Fruit fly (Drosophila melanogaster) whole organism, embryonic: ENCODE measurements around the gene CG16903.

Source experiments
- Awh ChIP-seq: fragments of 200-800 bp; sonication (Bioruptor generic); IDR thresholded peaks from 2 replicates; pipeline ENCODE4, ENCODE4 v1.3.6; 2022; ENCODE audit warnings: missing biosample characterization, missing genetic modification characterization
- BEAF-32 ChIP-seq: fragments of 200-800 bp; sonication (Bioruptor generic); optimal IDR thresholded peaks from 3 replicates; lab custom pipeline; 2017; ENCODE audit warnings: missing biosample characterization, missing genetic modification characterization, mild to moderate bottlenecking, moderate library complexity, missing genetic modification reagents
- Blimp-1 ChIP-seq: fragments of 200-800 bp; sonication (Bioruptor generic); optimal IDR thresholded peaks from 3 replicates; lab custom pipeline; 2018; ENCODE audit warnings: missing biosample characterization, missing genetic modification characterization, mild to moderate bottlenecking, moderate library complexity, missing genetic modification reagents
- CG10274 ChIP-seq: fragments of 200-800 bp; sonication (Bioruptor generic); optimal IDR thresholded peaks from 3 replicates; lab custom pipeline; 2017; ENCODE audit warnings: missing biosample characterization, mild to moderate bottlenecking, missing genetic modification characterization
- CG10321 ChIP-seq: fragments of 200-800 bp; sonication (Bioruptor generic); IDR thresholded peaks from 2 replicates; pipeline ENCODE4 v1.3.6; 2022; ENCODE audit warnings: missing biosample characterization, missing genetic modification characterization
- CG11085 ChIP-seq: fragments of 200-800 bp; sonication (Bioruptor generic); IDR thresholded peaks from 2 replicates; pipeline ENCODE4 v1.3.6; 2022; ENCODE audit warnings: missing biosample characterization, missing genetic modification characterization
- CG11093 ChIP-seq: fragments of 200-800 bp; sonication (Bioruptor generic); IDR thresholded peaks from 3 replicates; pipeline ENCODE4 v1.3.6; 2022; ENCODE audit warnings: missing biosample characterization, missing genetic modification characterization
- CG11247 ChIP-seq: fragments of 200-800 bp; sonication (Bioruptor generic); IDR thresholded peaks from 2 replicates; pipeline ENCODE4 v1.3.6; 2022; ENCODE audit warnings: missing biosample characterization, missing genetic modification characterization
- CG11504 ChIP-seq: fragments of 200-800 bp; sonication (Bioruptor generic); optimal IDR thresholded peaks from 3 replicates; lab custom pipeline; 2019; ENCODE audit warnings: missing biosample characterization, mild to moderate bottlenecking, missing genetic modification characterization, moderate library complexity
- CG12391 ChIP-seq: fragments of 200-800 bp; sonication (Bioruptor generic); optimal IDR thresholded peaks from 3 replicates; lab custom pipeline; 2018; ENCODE audit warnings: missing biosample characterization, mild to moderate bottlenecking, missing genetic modification characterization, moderate library complexity
- CG13123 ChIP-seq: fragments of 200-800 bp; sonication (Bioruptor generic); optimal IDR thresholded peaks from 2 replicates; lab custom pipeline; 2016; ENCODE audit warnings: missing biosample characterization, missing genetic modification characterization
- CG14965 ChIP-seq: fragments of 200-800 bp; sonication (Bioruptor generic); optimal IDR thresholded peaks from 2 replicates; lab custom pipeline; 2016; ENCODE audit warnings: missing biosample characterization, missing genetic modification characterization, borderline replicate concordance
- CG15479 ChIP-seq: fragments of 200-800 bp; sonication (Bioruptor generic); optimal IDR thresholded peaks from 3 replicates; lab custom pipeline; 2019; ENCODE audit warnings: missing biosample characterization, mild to moderate bottlenecking, missing genetic modification characterization, moderate library complexity
- CG17612 ChIP-seq: fragments of 200-800 bp; sonication (Bioruptor generic); IDR thresholded peaks from 2 replicates; pipeline ENCODE4 v1.3.6; 2022; ENCODE audit warnings: missing biosample characterization, missing genetic modification characterization
- CG17912 ChIP-seq: fragments of 200-800 bp; sonication (Bioruptor generic); optimal IDR thresholded peaks from 2 replicates; lab custom pipeline; 2018; ENCODE audit warnings: missing biosample characterization, mild to moderate bottlenecking, missing genetic modification characterization
- CG1792 ChIP-seq: fragments of 200-800 bp; sonication (Bioruptor generic); optimal IDR thresholded peaks from 2 replicates; lab custom pipeline; 2016; ENCODE audit warnings: missing biosample characterization, missing genetic modification characterization
- CG18262 ChIP-seq: fragments of 200-800 bp; optimal IDR thresholded peaks from 3 replicates; lab custom pipeline; 2019; ENCODE audit warnings: missing biosample characterization, mild to moderate bottlenecking, missing genetic modification characterization, moderate library complexity
- CG6254 ChIP-seq: fragments of 200-800 bp; sonication (Bioruptor generic); optimal IDR thresholded peaks from 3 replicates; lab custom pipeline; 2017; ENCODE audit warnings: mild to moderate bottlenecking, missing biosample characterization, missing genetic modification reagents, missing genetic modification characterization
- CG9797 ChIP-seq: fragments of 200-800 bp; sonication (Bioruptor generic); optimal IDR thresholded peaks from 3 replicates; lab custom pipeline; 2018; ENCODE audit warnings: missing biosample characterization, mild to moderate bottlenecking, missing genetic modification characterization
- Dad ChIP-seq: fragments of 200-800 bp; sonication (Bioruptor generic); optimal IDR thresholded peaks from 3 replicates; lab custom pipeline; 2016; ENCODE audit warnings: missing biosample characterization, missing genetic modification characterization
- Dll ChIP-seq: fragments of 200-800 bp; sonication (Bioruptor generic); IDR thresholded peaks from 4 replicates; pipeline ENCODE4 v1.3.6; 2022; ENCODE audit warnings: missing biosample characterization, missing genetic modification characterization; ENCODE audit not compliant: partially characterized antibody
- Doc3 ChIP-seq: fragments of 200-800 bp; sonication (Bioruptor generic); IDR thresholded peaks from 3 replicates; pipeline ENCODE4 v1.3.6; 2022; ENCODE audit warnings: missing biosample characterization, missing genetic modification characterization; ENCODE audit not compliant: partially characterized antibody
- Dref ChIP-seq: fragments of 200-800 bp; sonication (Bioruptor generic); IDR thresholded peaks from 2 replicates; pipeline ENCODE4 v1.3.6; 2022; ENCODE audit warnings: missing biosample characterization, missing genetic modification characterization
- GATAe ChIP-seq: fragments of 200-800 bp; sonication (Bioruptor generic); conservative IDR thresholded peaks from 2 replicates; pipeline ENCODE4 v1.3.6; 2022; ENCODE audit warnings: missing biosample characterization, missing genetic modification characterization
- Gsc ChIP-seq: fragments of 200-800 bp; sonication (Bioruptor generic); IDR thresholded peaks from 2 replicates; pipeline ENCODE4 v1.3.6; 2022; ENCODE audit warnings: missing biosample characterization, missing genetic modification characterization
- HmgZ ChIP-seq: fragments of 200-800 bp; sonication (Bioruptor generic); optimal IDR thresholded peaks from 2 replicates; lab custom pipeline; 2018; ENCODE audit warnings: missing biosample characterization, mild to moderate bottlenecking, missing genetic modification characterization
- Hr39 ChIP-seq: fragments of >200 bp; optimal IDR thresholded peaks from 2 replicates; lab custom pipeline; 2017
- Max ChIP-seq: fragments of 200-800 bp; sonication (Bioruptor generic); optimal IDR thresholded peaks from 2 replicates; lab custom pipeline; 2016; ENCODE audit warnings: missing biosample characterization, mild to moderate bottlenecking, missing genetic modification characterization
- Myb ChIP-seq: fragments of 200-800 bp; sonication (Bioruptor generic); optimal IDR thresholded peaks from 2 replicates; lab custom pipeline; 2016; ENCODE audit warnings: missing biosample characterization, missing genetic modification characterization
- Pdp1 ChIP-seq, 2 experiments: fragments of 200-800 bp; sonication (Bioruptor generic); optimal IDR thresholded peaks; 3 replicates each; lab custom pipeline; 2016; ENCODE audit warnings: missing biosample characterization in 2 of 2, missing genetic modification characterization in 2 of 2, mild to moderate bottlenecking in 1 of 2, moderate library complexity in 1 of 2
- Sry-β ChIP-seq: fragments of 200-800 bp; sonication (Bioruptor generic); optimal IDR thresholded peaks from 2 replicates; lab custom pipeline; 2018; ENCODE audit warnings: missing biosample characterization, mild to moderate bottlenecking, missing genetic modification characterization, moderate library complexity
- Xrp1 ChIP-seq: fragments of 200-800 bp; sonication (Bioruptor generic); IDR thresholded peaks from 2 replicates; pipeline ENCODE4 v1.3.6; 2022; ENCODE audit warnings: missing biosample characterization, missing genetic modification characterization
- dm ChIP-seq: fragments of 200-800 bp; sonication (Bioruptor generic); optimal IDR thresholded peaks from 3 replicates; lab custom pipeline; 2016; ENCODE audit warnings: missing biosample characterization, missing genetic modification characterization
- ewg ChIP-seq: fragments of 200-800 bp; sonication (Bioruptor generic); optimal IDR thresholded peaks from 3 replicates; lab custom pipeline; 2017; ENCODE audit warnings: mild to moderate bottlenecking, missing biosample characterization, missing genetic modification reagents, missing genetic modification characterization
- hb ChIP-seq: fragments of 200-800 bp; sonication (Bioruptor generic); IDR thresholded peaks from 3 replicates; pipeline ENCODE4 v1.3.6; 2022; ENCODE audit warnings: missing biosample characterization, missing genetic modification characterization; ENCODE audit not compliant: partially characterized antibody
- klu ChIP-seq: fragments of 200-800 bp; sonication (Bioruptor generic); IDR thresholded peaks from 2 replicates; pipeline ENCODE4 v1.3.6; 2022; ENCODE audit warnings: missing biosample characterization, missing genetic modification characterization
- luna ChIP-seq: fragments of 200-800 bp; sonication (Bioruptor generic); optimal IDR thresholded peaks from 2 replicates; lab custom pipeline; 2016; ENCODE audit warnings: missing biosample characterization, missing genetic modification characterization
- nau ChIP-seq: fragments of 200-800 bp; sonication (Bioruptor generic); optimal IDR thresholded peaks from 3 replicates; lab custom pipeline; 2017; ENCODE audit warnings: missing biosample characterization, mild to moderate bottlenecking, missing genetic modification characterization, missing genetic modification reagents
- org-1 ChIP-seq: fragments of 200-800 bp; sonication (Bioruptor generic); optimal IDR thresholded peaks from 2 replicates; lab custom pipeline; 2017; ENCODE audit warnings: missing biosample characterization, missing genetic modification characterization
- pfk ChIP-seq: fragments of 200-800 bp; sonication (Bioruptor generic); optimal IDR thresholded peaks from 2 replicates; lab custom pipeline; 2018; ENCODE audit warnings: missing biosample characterization, mild to moderate bottlenecking, missing genetic modification characterization, moderate library complexity
- pros ChIP-seq: fragments of 200-800 bp; sonication (Bioruptor generic); optimal IDR thresholded peaks from 3 replicates; lab custom pipeline; 2019; ENCODE audit warnings: missing biosample characterization, mild to moderate bottlenecking, missing genetic modification characterization, moderate library complexity
- rib ChIP-seq: fragments of 200-800 bp; sonication (Bioruptor generic); IDR thresholded peaks from 2 replicates; pipeline ENCODE4 v1.3.6; 2022; ENCODE audit warnings: missing biosample characterization, missing genetic modification characterization
- sc ChIP-seq, 3 experiments: fragments of >200 bp in 2 of 3; fragments of 200-800 bp in 1 of 3; sonication (Bioruptor generic) in 1 of 3; optimal IDR thresholded peaks; 2 replicates in 2 of 3; 3 replicates in 1 of 3; lab custom pipeline; 2017; ENCODE audit warnings: mild to moderate bottlenecking in 1 of 3, missing biosample characterization in 1 of 3, missing genetic modification characterization in 1 of 3, missing genetic modification reagents in 1 of 3
- sens-2 ChIP-seq: fragments of 200-800 bp; sonication (Bioruptor generic); IDR thresholded peaks from 2 replicates; pipeline ENCODE4 v1.3.6; 2022; ENCODE audit warnings: missing biosample characterization, missing genetic modification characterization
- slbo ChIP-seq: fragments of 200-800 bp; sonication (Bioruptor generic); IDR thresholded peaks from 2 replicates; pipeline ENCODE4 v1.3.6; 2022; ENCODE audit warnings: missing biosample characterization, missing genetic modification characterization
- sob ChIP-seq: fragments of 200-800 bp; sonication (Bioruptor generic); IDR thresholded peaks from 2 replicates; pipeline ENCODE4 v1.3.6; 2022; ENCODE audit warnings: missing biosample characterization, missing genetic modification characterization
- tll ChIP-seq, 2 experiments: fragments of 200-800 bp in 1 of 2; fragments of >200 bp in 1 of 2; sonication (Bioruptor generic) in 1 of 2; optimal IDR thresholded peaks; 2 replicates each; lab custom pipeline; 2017 to 2019; ENCODE audit warnings: missing biosample characterization in 2 of 2, missing genetic modification characterization in 2 of 2, mild to moderate bottlenecking in 1 of 2, moderate library complexity in 1 of 2
- tx ChIP-seq: fragments of 200-800 bp; sonication (Bioruptor generic); optimal IDR thresholded peaks from 2 replicates; lab custom pipeline; 2016; ENCODE audit warnings: missing biosample characterization, missing genetic modification characterization

CG16903 gene

DNA sequence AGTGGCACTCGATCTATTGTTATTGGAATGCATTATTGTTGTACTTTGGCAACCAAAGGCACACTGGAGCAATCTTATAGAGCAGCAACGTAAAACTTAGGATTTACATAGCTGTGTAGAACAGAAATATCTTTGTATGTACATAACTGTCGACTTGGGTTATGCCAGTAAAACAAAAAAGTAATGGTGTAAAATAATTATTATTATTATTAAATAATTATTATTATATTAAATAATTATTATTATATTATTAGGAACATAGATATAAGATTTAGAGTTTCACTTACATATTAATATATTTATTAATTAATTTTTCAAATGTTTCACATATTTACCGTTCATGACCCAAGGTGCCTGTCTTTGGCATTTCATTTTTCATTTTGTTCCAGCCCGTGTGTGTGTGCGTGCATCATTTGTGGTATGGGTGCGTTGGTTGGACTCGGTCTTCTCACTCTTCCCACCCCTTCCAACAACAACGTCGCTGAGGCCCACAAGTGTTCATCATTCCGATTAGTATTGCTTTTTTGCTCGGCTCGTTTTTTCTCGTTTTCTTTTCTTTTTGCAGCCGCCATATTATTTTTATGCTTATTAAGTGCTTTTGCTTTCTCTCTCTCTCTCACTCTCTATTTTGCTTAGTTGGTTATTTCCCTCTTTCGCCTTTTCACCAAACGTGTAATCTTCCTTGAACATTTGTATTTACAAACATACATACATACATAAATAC lies 43.9 kb upstream of the CG16903 start (continued):
- TF ChIP-seq CG11093 (GFP tag; lab: Robert Waterston, UW) (peak; percentile 92), Dad (GFP tag; lab: Kevin White, UChicago) (peak; percentile 76), CG1792 (GFP tag; lab: Kevin White, UChicago) (peak; percentile 73), dm (GFP tag; lab: Kevin White, UChicago) (peak; percentile 16), CG18262 (tag; lab: Kevin White, UChicago) (peak; percentile 100), rib (GFP tag; lab: Robert Waterston, UW) (no peak), Myb (GFP tag; lab: Kevin White, UChicago) (peak; percentile 48), pfk (peak; percentile 94), CG17612 (GFP tag; lab: Robert Waterston, UW) (peak; percentile 67), BEAF-32 (no peak), ewg (peak; percentile 94), CG12391 (tag; lab: Kevin White, UChicago) (peak; percentile 99), CG14965 (GFP tag; lab: Kevin White, UChicago) (peak; percentile 15), tx (GFP tag; lab: Kevin White, UChicago) (peak; percentile 77), CG13123 (GFP tag; lab: Kevin White, UChicago) (peak; percentile 87), Awh (GFP tag; lab: Robert Waterston, UW) (peak; percentile 79), Doc3 (GFP tag; lab: Robert Waterston, UW) (no peak), CG11085 (peak; percentile 85), Xrp1 (peak; percentile 95), CG6254 (peak; percentile 95), hb (GFP tag; lab: Robert Waterston, UW) (peak; percentile 55; the same call in 1 of the 3 replicates), slbo (GFP tag; lab: Robert Waterston, UW) (peak; percentile 95), Hr39 (lab: Kevin White, UChicago) (no peak), sc (optimal IDR thresholded peaks at IDR 0.05; lab: Kevin White, UChicago) (no peak), sc (GFP tag; optimal IDR thresholded peaks at IDR 0.05; lab: Kevin White, UChicago) (peak; percentile 99), klu (GFP tag; lab: Robert Waterston, UW) (peak; percentile 91), nau (GFP tag; lab: Kevin White, UChicago) (peak; percentile 69), CG9797 (GFP tag; lab: Kevin White, UChicago) (no peak), tll (GFP tag; optimal IDR thresholded peaks at IDR 0.05; lab: Kevin White, UChicago) (peak in 1 of 2 experiments; percentile 22), Gsc (GFP tag; lab: Robert Waterston, UW) (peak; percentile 85), Dref (GFP tag; lab: Robert Waterston, UW) (peak; percentile 36; the same call in 1 of the 2 replicates), sens-2 (GFP tag; lab: Robert Waterston, UW) (peak; percentile 65), CG15479 (GFP tag; lab: Kevin White, UChicago) (peak; percentile 64), CG11247 (GFP tag; lab: Robert Waterston, UW) (peak; percentile 89), Pdp1 (GFP tag; optimal IDR thresholded peaks at IDR 0.05; lab: Kevin White, UChicago) (peak; percentile 67 to 88), pros (GFP tag; lab: Kevin White, UChicago) (peak; percentile 27), HmgZ (tag; lab: Kevin White, UChicago) (peak; percentile 81), GATAe (0 out of 2 replicates have a peak, but pooled peaks have one; percentile 13), CG17912 (GFP tag; lab: Kevin White, UChicago) (peak; percentile 93), org-1 (peak; percentile 91), Blimp-1 (GFP tag; lab: Kevin White, UChicago) (peak; percentile 95), Max (GFP tag; lab: Kevin White, UChicago) (peak; percentile 85), Dll (GFP tag; lab: Robert Waterston, UW) (no peak), sob (peak; percentile 89), Sry-β (GFP tag; lab: Kevin White, UChicago) (peak; percentile 73), CG10274 (GFP tag; lab: Kevin White, UChicago) (peak; percentile 82), luna (GFP tag; lab: Kevin White, UChicago) (peak; percentile 28), CG10321 (GFP tag; lab: Robert Waterston, UW) (peak; percentile 59; the same call in 1 of the 2 replicates), CG11504 (peak; percentile 98)
